Worm (Caenorhabditis elegans) whole organism, young adult: ENCODE results near the gene srw-72.
"Not testable (repeated sequence)": the region's sequence is repeated elsewhere in the genome, so short reads cannot be mapped to it uniquely, and the experiment has no call there.

Experiments
- F23B12.7 ChIP-seq: sonication (generic microtip); optimal IDR thresholded peaks from 2 replicates; lab custom pipeline; 2017; ENCODE audit warnings: missing genetic modification characterization, mild to moderate bottlenecking, missing compliant biosample characterization, antibody characterized with exemption, moderate library complexity; ENCODE audit not compliant: insufficient read depth
- F55B11.4 ChIP-seq: sonication (generic microtip); optimal IDR thresholded peaks from 2 replicates; lab custom pipeline; 2016; ENCODE audit warnings: missing compliant biosample characterization, missing genetic modification characterization, borderline replicate concordance; ENCODE audit not compliant: insufficient read depth
- K12H6.12 ChIP-seq: fragments of 200-800 bp; sonication (Bioruptor generic); optimal IDR thresholded peaks from 2 replicates; lab custom pipeline; 2018; ENCODE audit warnings: mild to moderate bottlenecking, missing genetic modification characterization, missing compliant biosample characterization
- dpff-1 ChIP-seq: sonication (generic microtip); optimal IDR thresholded peaks from 2 replicates; lab custom pipeline; 2017; ENCODE audit warnings: mild to moderate bottlenecking, missing genetic modification characterization, missing compliant biosample characterization
- lin-35 ChIP-seq, 3 experiments: fragments of 150-350 bp in 2 of 3; sonication (generic microtip) in 1 of 3; optimal IDR thresholded peaks; 2 replicates each; lab custom pipeline; 2014 to 2018; ENCODE audit warnings: missing biosample characterization in 3 of 3, missing genetic modification characterization in 3 of 3, missing genetic modification reagents in 3 of 3
- sea-2 ChIP-seq: fragments of 200-800 bp; sonication (Bioruptor generic); IDR thresholded peaks from 2 replicates; pipeline ENCODE4 v1.3.6; 2022; ENCODE audit warnings: missing genetic modification characterization, missing compliant biosample characterization
- unc-62 ChIP-seq: fragments of 150-350 bp; optimal IDR thresholded peaks from 2 replicates; lab custom pipeline; 2014; ENCODE audit warnings: missing biosample characterization, missing genetic modification reagents, missing genetic modification characterization

DNA sequence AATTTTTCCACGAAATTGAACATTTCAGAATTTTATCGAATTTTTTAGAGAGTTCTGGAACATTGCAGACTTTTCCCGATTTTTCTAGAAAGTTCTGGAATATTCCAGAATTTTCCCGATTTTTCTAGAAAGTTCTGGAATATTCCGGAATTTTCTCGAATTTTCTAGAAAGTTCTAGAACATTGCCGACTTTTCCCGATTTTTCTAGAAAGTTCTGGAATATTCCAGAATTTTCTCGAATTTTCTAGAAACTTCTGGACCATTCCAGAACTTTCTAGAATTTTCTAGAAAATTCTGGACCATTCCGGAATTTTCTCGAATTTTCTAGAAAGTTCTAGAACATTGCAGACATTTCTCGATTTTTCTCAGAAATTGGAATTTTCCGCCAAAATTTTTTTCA is 46.1 kb upstream of the srw-72 start:
- TF ChIP-seq dpff-1 (tag; lab: Kevin White, UChicago); lin-35 (GFP tag; optimal IDR thresholded peaks at IDR 0.05; lab: Kevin White, UChicago); K12H6.12 (tag; lab: Kevin White, UChicago); unc-62 (GFP tag; lab: Kevin White, UChicago); F55B11.4; sea-2 (GFP tag; lab: Robert Waterston, UW); F23B12.7 (tag; lab: Kevin White, UChicago): not testable (repeated sequence)
